Fruit fly (Drosophila melanogaster) whole organism: ENCODE results near the gene CG7017.

Experiments used
- CG8478 ChIP-seq: fragments of >200 bp; optimal IDR thresholded peaks from 2 replicates; lab custom pipeline; 2018; ENCODE audit warnings: inconsistent platforms
- Dll ChIP-seq: fragments of >200 bp; optimal IDR thresholded peaks from 2 replicates; lab custom pipeline; 2017
- EcR ChIP-seq, 2 experiments: fragments of >200 bp; optimal IDR thresholded peaks; 2 replicates each; lab custom pipeline; 2017; ENCODE audit warnings: missing biosample characterization in 2 of 2, missing genetic modification characterization in 2 of 2, missing genetic modification reagents in 2 of 2
- pan ChIP-seq: fragments of >200 bp; optimal IDR thresholded peaks from 2 replicates; lab custom pipeline; 2017
- psq ChIP-seq: fragments of >200 bp; optimal IDR thresholded peaks from 2 replicates; lab custom pipeline; 2017
- usp ChIP-seq: fragments of >200 bp; optimal IDR thresholded peaks from 2 replicates; lab custom pipeline; 2017; ENCODE audit warnings: missing biosample characterization, missing genetic modification characterization, mixed read lengths

CG7017 gene

dm6 chr3L:20212022-20212421, at the start of gene CG7017:
Gene CG7017 (minus strand): TSS chr3L:20212122.
- no peak for TF ChIP-seq usp (GFP tag; lab: Kevin White, UChicago)
- no peak for TF ChIP-seq psq (lab: Kevin White, UChicago)
- TF ChIP-seq EcR (GFP tag; optimal IDR thresholded peaks at IDR 0.05; lab: Kevin White, UChicago): no peak
- no peak for TF ChIP-seq CG8478 (lab: Kevin White, UChicago)
- no peak for TF ChIP-seq Dll (lab: Kevin White, UChicago)

- TF ChIP-seq pan (lab: Kevin White, UChicago): no peak
- no peak for TF ChIP-seq psq (lab: Kevin White, UChicago)
- TF ChIP-seq Dll (lab: Kevin White, UChicago): no peak
- TF ChIP-seq EcR (GFP tag; optimal IDR thresholded peaks at IDR 0.05; lab: Kevin White, UChicago): no peak
- TF ChIP-seq CG8478 (lab: Kevin White, UChicago): no peak
- no peak for TF ChIP-seq usp (GFP tag; lab: Kevin White, UChicago)
Measured at dm6 chr3L:20247513-20248173, 35.7 kb upstream of the CG7017 start, which contains the start of gene rdgC. Gene rdgC (plus strand): TSS chr3L:20248080.

dm6 chr3L:20241987-20242982, 30.4 kb upstream of the CG7017 start:
- TF ChIP-seq CG8478 (lab: Kevin White, UChicago) (no peak), Dll (lab: Kevin White, UChicago) (no peak), pan (lab: Kevin White, UChicago) (no peak), EcR (GFP tag; optimal IDR thresholded peaks at IDR 0.05; lab: Kevin White, UChicago) (no peak)

- TF ChIP-seq Dll (lab: Kevin White, UChicago) (no peak), usp (GFP tag; lab: Kevin White, UChicago) (no peak), psq (lab: Kevin White, UChicago) (no peak), EcR (GFP tag; optimal IDR thresholded peaks at IDR 0.05; lab: Kevin White, UChicago) (no peak), CG8478 (lab: Kevin White, UChicago) (no peak), pan (lab: Kevin White, UChicago) (no peak)
Measured at dm6 chr3L:20241163-20241970, 29.4 kb upstream of the CG7017 start, which contains the start of the genes CG6951 and CG17233. Gene CG6951 (plus strand): TSS chr3L:20241267. Gene CG17233 (minus strand): TSS chr3L:20241903.

dm6 chr3L:20240753-20241152, 28.8 kb upstream of the CG7017 start, which contains the start of gene Clc:
Gene Clc (plus strand): TSS chr3L:20241053.
- no peak for TF ChIP-seq psq (lab: Kevin White, UChicago)

dm6 chr3L:20237167-20237566, 25.2 kb upstream of the CG7017 start:
- TF ChIP-seq pan (lab: Kevin White, UChicago) (no peak), psq (lab: Kevin White, UChicago) (no peak), EcR (GFP tag; optimal IDR thresholded peaks at IDR 0.05; lab: Kevin White, UChicago) (no peak), Dll (lab: Kevin White, UChicago) (no peak), CG8478 (lab: Kevin White, UChicago) (no peak), usp (GFP tag; lab: Kevin White, UChicago) (no peak)

dm6 chr3L:20231369-20231768, 19.4 kb upstream of the CG7017 start, which contains the start of gene CG13813:
Gene CG13813 (plus strand): TSS chr3L:20231669.
- TF ChIP-seq pan (lab: Kevin White, UChicago): no peak
- no peak for TF ChIP-seq EcR (GFP tag; optimal IDR thresholded peaks at IDR 0.05; lab: Kevin White, UChicago)

dm6 chr3L:20230178-20230775, 18.4 kb upstream of the CG7017 start:
- TF ChIP-seq usp (GFP tag; lab: Kevin White, UChicago) (no peak), CG8478 (lab: Kevin White, UChicago) (no peak), Dll (lab: Kevin White, UChicago) (no peak), psq (lab: Kevin White, UChicago) (no peak), EcR (GFP tag; optimal IDR thresholded peaks at IDR 0.05; lab: Kevin White, UChicago) (no peak), pan (lab: Kevin White, UChicago) (no peak)

dm6 chr3L:20226153-20226552, 14.2 kb upstream of the CG7017 start:
- TF ChIP-seq EcR (GFP tag; optimal IDR thresholded peaks at IDR 0.05; lab: Kevin White, UChicago): no peak

- TF ChIP-seq psq (lab: Kevin White, UChicago): no peak
- TF ChIP-seq EcR (GFP tag; optimal IDR thresholded peaks at IDR 0.05; lab: Kevin White, UChicago): no peak
- TF ChIP-seq Dll (lab: Kevin White, UChicago): no peak
- no peak for TF ChIP-seq usp (GFP tag; lab: Kevin White, UChicago)
- no peak for TF ChIP-seq CG8478 (lab: Kevin White, UChicago)
- no peak for TF ChIP-seq pan (lab: Kevin White, UChicago)
Measured at dm6 chr3L:20223398-20223951, 11.6 kb upstream of the CG7017 start, which contains the start of gene CG17147. Gene CG17147 (plus strand): TSS chr3L:20223932.
